Fruit fly (Drosophila melanogaster) whole organism, embryonic: ENCODE results near the gene Elp6.

Source experiments
- Abd-B ChIP-seq: fragments of 200-800 bp; sonication (Bioruptor generic); optimal IDR thresholded peaks from 2 replicates; lab custom pipeline; 2018; ENCODE audit warnings: missing biosample characterization, mild to moderate bottlenecking, missing genetic modification characterization, moderate library complexity
- B-H1 ChIP-seq: fragments of 200-800 bp; sonication (Bioruptor generic); IDR thresholded peaks from 3 replicates; pipeline ENCODE4 v1.3.6; 2022; ENCODE audit warnings: missing biosample characterization, missing genetic modification characterization
- CG10654 ChIP-seq: fragments of 200-800 bp; sonication (Bioruptor generic); optimal IDR thresholded peaks from 2 replicates; lab custom pipeline; 2016; ENCODE audit warnings: missing biosample characterization, missing genetic modification characterization
- CG11695 ChIP-seq: fragments of 200-800 bp; sonication (Bioruptor generic); IDR thresholded peaks from 3 replicates; pipeline ENCODE4 v1.3.6; 2022; ENCODE audit warnings: missing biosample characterization, missing genetic modification characterization
- CG11723 ChIP-seq: fragments of 200-800 bp; sonication (Bioruptor generic); optimal IDR thresholded peaks from 2 replicates; lab custom pipeline; 2017; ENCODE audit warnings: missing biosample characterization, mild to moderate bottlenecking, missing genetic modification characterization
- CG12236 ChIP-seq: fragments of 200-800 bp; sonication (Bioruptor generic); optimal IDR thresholded peaks from 2 replicates; lab custom pipeline; 2016; ENCODE audit warnings: missing biosample characterization, missing genetic modification characterization
- CG12391 ChIP-seq: fragments of 200-800 bp; sonication (Bioruptor generic); optimal IDR thresholded peaks from 3 replicates; lab custom pipeline; 2018; ENCODE audit warnings: missing biosample characterization, mild to moderate bottlenecking, missing genetic modification characterization, moderate library complexity
- CG12744 ChIP-seq: fragments of 200-800 bp; sonication (Bioruptor generic); optimal IDR thresholded peaks from 2 replicates; lab custom pipeline; 2016; ENCODE audit warnings: missing biosample characterization, missing genetic modification characterization
- CG12769 ChIP-seq: fragments of 200-800 bp; sonication (Bioruptor generic); optimal IDR thresholded peaks from 2 replicates; lab custom pipeline; 2019; ENCODE audit warnings: missing biosample characterization, mild to moderate bottlenecking, missing genetic modification characterization, moderate library complexity
- CG17612 ChIP-seq: fragments of 200-800 bp; sonication (Bioruptor generic); IDR thresholded peaks from 2 replicates; pipeline ENCODE4 v1.3.6; 2022; ENCODE audit warnings: missing biosample characterization, missing genetic modification characterization
- CG17802 ChIP-seq: fragments of 200-800 bp; sonication (Bioruptor generic); optimal IDR thresholded peaks from 2 replicates; lab custom pipeline; 2018; ENCODE audit warnings: missing biosample characterization, mild to moderate bottlenecking, missing genetic modification characterization, moderate library complexity
- CG4820 ChIP-seq: fragments of 200-800 bp; sonication (Bioruptor generic); optimal IDR thresholded peaks from 3 replicates; lab custom pipeline; 2016; ENCODE audit warnings: missing biosample characterization, missing genetic modification characterization
- CG9727 ChIP-seq: fragments of 200-800 bp; sonication (Bioruptor generic); optimal IDR thresholded peaks from 3 replicates; lab custom pipeline; 2017; ENCODE audit warnings: missing biosample characterization, mild to moderate bottlenecking, missing genetic modification characterization
- Dbx ChIP-seq: fragments of 200-800 bp; sonication (Bioruptor generic); IDR thresholded peaks from 3 replicates; pipeline ENCODE4 v1.3.6; 2022; ENCODE audit warnings: missing biosample characterization, missing genetic modification characterization
- Deaf1 ChIP-seq: fragments of 200-800 bp; optimal IDR thresholded peaks from 3 replicates; lab custom pipeline; 2019; ENCODE audit warnings: missing biosample characterization, mild to moderate bottlenecking, missing genetic modification characterization, moderate library complexity
- Dfd ChIP-seq, 2 experiments: fragments of >200 bp; optimal IDR thresholded peaks; 2 replicates each; lab custom pipeline; 2017; ENCODE audit warnings: missing biosample characterization in 2 of 2, missing genetic modification characterization in 2 of 2
- Eip74EF ChIP-seq, 2 experiments: fragments of 200-800 bp in 1 of 2; fragments of >200 bp in 1 of 2; sonication (Bioruptor generic) in 1 of 2; optimal IDR thresholded peaks; 2 replicates each; lab custom pipeline; 2017 to 2019; ENCODE audit warnings: missing biosample characterization in 2 of 2, missing genetic modification characterization in 2 of 2, mild to moderate bottlenecking in 1 of 2, moderate library complexity in 1 of 2
- Fer1 ChIP-seq: fragments of 200-800 bp; sonication (Bioruptor generic); optimal IDR thresholded peaks from 2 replicates; lab custom pipeline; 2017; ENCODE audit warnings: missing biosample characterization, mild to moderate bottlenecking, missing genetic modification characterization
- Fer2 ChIP-seq: fragments of 200-800 bp; sonication (Bioruptor generic); optimal IDR thresholded peaks from 2 replicates; lab custom pipeline; 2018; ENCODE audit warnings: missing biosample characterization, mild to moderate bottlenecking, missing genetic modification characterization, moderate library complexity
- Gsc ChIP-seq: fragments of 200-800 bp; sonication (Bioruptor generic); IDR thresholded peaks from 2 replicates; pipeline ENCODE4 v1.3.6; 2022; ENCODE audit warnings: missing biosample characterization, missing genetic modification characterization
- HHEX ChIP-seq: fragments of 200-800 bp; sonication (Bioruptor generic); optimal IDR thresholded peaks from 3 replicates; lab custom pipeline; 2017; ENCODE audit warnings: missing biosample characterization, mild to moderate bottlenecking, missing genetic modification characterization, missing genetic modification reagents
- Jarid2 ChIP-seq: fragments of 200-800 bp; sonication (Bioruptor generic); optimal IDR thresholded peaks from 3 replicates; lab custom pipeline; 2017; ENCODE audit warnings: mild to moderate bottlenecking, missing biosample characterization, missing genetic modification reagents, missing genetic modification characterization
- MBD-R2 ChIP-seq: fragments of 200-800 bp; sonication (Bioruptor generic); IDR thresholded peaks from 2 replicates; pipeline ENCODE4 v1.3.6; 2022; ENCODE audit warnings: missing biosample characterization, missing genetic modification characterization
- Nf-YA ChIP-seq: fragments of 200-800 bp; sonication (Bioruptor generic); IDR thresholded peaks from 2 replicates; pipeline ENCODE4 v1.3.6; 2022; ENCODE audit warnings: missing biosample characterization, missing genetic modification characterization
- Pdp1 ChIP-seq, 2 experiments: fragments of 200-800 bp; sonication (Bioruptor generic); optimal IDR thresholded peaks; 3 replicates each; lab custom pipeline; 2016; ENCODE audit warnings: missing biosample characterization in 2 of 2, missing genetic modification characterization in 2 of 2, mild to moderate bottlenecking in 1 of 2, moderate library complexity in 1 of 2
- Sox100B ChIP-seq: fragments of 200-800 bp; sonication (Bioruptor generic); optimal IDR thresholded peaks from 3 replicates; lab custom pipeline; 2018; ENCODE audit warnings: missing biosample characterization, mild to moderate bottlenecking, missing genetic modification characterization
- Sry-δ ChIP-seq: fragments of 200-800 bp; sonication (Bioruptor generic); optimal IDR thresholded peaks from 2 replicates; lab custom pipeline; 2016; ENCODE audit warnings: missing biosample characterization, missing genetic modification characterization
- ab ChIP-seq: fragments of 200-800 bp; sonication (Bioruptor generic); optimal IDR thresholded peaks from 2 replicates; lab custom pipeline; 2016; ENCODE audit warnings: missing biosample characterization, missing genetic modification characterization
- corto ChIP-seq: fragments of 200-800 bp; sonication (Bioruptor generic); optimal IDR thresholded peaks from 2 replicates; lab custom pipeline; 2016; ENCODE audit warnings: missing biosample characterization, mild to moderate bottlenecking, missing genetic modification characterization, moderate library complexity
- croc ChIP-seq: fragments of 200-800 bp; sonication (Bioruptor generic); conservative IDR thresholded peaks from 3 replicates; pipeline ENCODE4 v1.3.6; 2022; ENCODE audit warnings: missing biosample characterization, missing genetic modification characterization
- cwo ChIP-seq: fragments of 200-800 bp; sonication (Bioruptor generic); optimal IDR thresholded peaks from 3 replicates; lab custom pipeline; 2017; ENCODE audit warnings: missing biosample characterization, missing genetic modification characterization, mild to moderate bottlenecking, moderate library complexity, missing genetic modification reagents
- ems ChIP-seq: fragments of 200-800 bp; sonication (Bioruptor generic); optimal IDR thresholded peaks from 3 replicates; lab custom pipeline; 2016; ENCODE audit warnings: missing biosample characterization, missing genetic modification characterization
- ewg ChIP-seq: fragments of 200-800 bp; sonication (Bioruptor generic); optimal IDR thresholded peaks from 3 replicates; lab custom pipeline; 2017; ENCODE audit warnings: mild to moderate bottlenecking, missing biosample characterization, missing genetic modification reagents, missing genetic modification characterization
- pfk ChIP-seq: fragments of 200-800 bp; sonication (Bioruptor generic); optimal IDR thresholded peaks from 2 replicates; lab custom pipeline; 2018; ENCODE audit warnings: missing biosample characterization, mild to moderate bottlenecking, missing genetic modification characterization, moderate library complexity
- pho ChIP-seq: fragments of 200-800 bp; sonication (Bioruptor generic); optimal IDR thresholded peaks from 2 replicates; lab custom pipeline; 2016; ENCODE audit warnings: missing biosample characterization, missing genetic modification characterization
- pita ChIP-seq: fragments of 200-800 bp; sonication (Bioruptor generic); optimal IDR thresholded peaks from 2 replicates; lab custom pipeline; 2017; ENCODE audit warnings: missing biosample characterization, mild to moderate bottlenecking, missing genetic modification characterization
- pnt ChIP-seq: fragments of 200-800 bp; sonication (Bioruptor generic); optimal IDR thresholded peaks from 3 replicates; lab custom pipeline; 2016; ENCODE audit warnings: missing biosample characterization, missing genetic modification characterization
- ro ChIP-seq: fragments of 200-800 bp; sonication (Bioruptor generic); IDR thresholded peaks from 2 replicates; pipeline ENCODE4 v1.3.6; 2022; ENCODE audit warnings: missing biosample characterization, missing genetic modification characterization
- sens ChIP-seq: fragments of 200-800 bp; sonication (Bioruptor generic); peaks from one replicate; lab custom pipeline; 2016; ENCODE audit warnings: missing biosample characterization, missing genetic modification characterization
- seq ChIP-seq: fragments of 200-800 bp; sonication (Bioruptor generic); IDR thresholded peaks from 2 replicates; pipeline ENCODE4 v1.3.6; 2022; ENCODE audit warnings: missing biosample characterization, missing genetic modification characterization
- sna ChIP-seq: fragments of 200-800 bp; sonication (Bioruptor generic); IDR thresholded peaks from 2 replicates; pipeline ENCODE4 v1.3.6; 2022; ENCODE audit warnings: missing biosample characterization, missing genetic modification characterization; ENCODE audit not compliant: partially characterized antibody
- sr ChIP-seq: fragments of 200-800 bp; sonication (Bioruptor generic); IDR thresholded peaks from 3 replicates; pipeline ENCODE4 v1.3.6; 2022; ENCODE audit warnings: missing biosample characterization, missing genetic modification characterization
- tin ChIP-seq: fragments of 200-800 bp; sonication (Bioruptor generic); optimal IDR thresholded peaks from 3 replicates; lab custom pipeline; 2016; ENCODE audit warnings: missing biosample characterization, missing genetic modification characterization
- tll ChIP-seq, 2 experiments: fragments of 200-800 bp in 1 of 2; fragments of >200 bp in 1 of 2; sonication (Bioruptor generic) in 1 of 2; optimal IDR thresholded peaks; 2 replicates each; lab custom pipeline; 2017 to 2019; ENCODE audit warnings: missing biosample characterization in 2 of 2, missing genetic modification characterization in 2 of 2, mild to moderate bottlenecking in 1 of 2, moderate library complexity in 1 of 2
- trem ChIP-seq: fragments of 200-800 bp; optimal IDR thresholded peaks from 3 replicates; lab custom pipeline; 2019; ENCODE audit warnings: missing biosample characterization, mild to moderate bottlenecking, missing genetic modification characterization, moderate library complexity
- twi ChIP-seq: fragments of 200-800 bp; optimal IDR thresholded peaks from 2 replicates; lab custom pipeline; 2019; ENCODE audit warnings: missing biosample characterization, mild to moderate bottlenecking, missing genetic modification characterization, moderate library complexity
- z ChIP-seq: fragments of 200-800 bp; sonication (Bioruptor generic); IDR thresholded peaks from 3 replicates; pipeline ENCODE4 v1.3.6; 2022; ENCODE audit warnings: missing biosample characterization, missing genetic modification characterization

The Elp6 gene

DNA sequence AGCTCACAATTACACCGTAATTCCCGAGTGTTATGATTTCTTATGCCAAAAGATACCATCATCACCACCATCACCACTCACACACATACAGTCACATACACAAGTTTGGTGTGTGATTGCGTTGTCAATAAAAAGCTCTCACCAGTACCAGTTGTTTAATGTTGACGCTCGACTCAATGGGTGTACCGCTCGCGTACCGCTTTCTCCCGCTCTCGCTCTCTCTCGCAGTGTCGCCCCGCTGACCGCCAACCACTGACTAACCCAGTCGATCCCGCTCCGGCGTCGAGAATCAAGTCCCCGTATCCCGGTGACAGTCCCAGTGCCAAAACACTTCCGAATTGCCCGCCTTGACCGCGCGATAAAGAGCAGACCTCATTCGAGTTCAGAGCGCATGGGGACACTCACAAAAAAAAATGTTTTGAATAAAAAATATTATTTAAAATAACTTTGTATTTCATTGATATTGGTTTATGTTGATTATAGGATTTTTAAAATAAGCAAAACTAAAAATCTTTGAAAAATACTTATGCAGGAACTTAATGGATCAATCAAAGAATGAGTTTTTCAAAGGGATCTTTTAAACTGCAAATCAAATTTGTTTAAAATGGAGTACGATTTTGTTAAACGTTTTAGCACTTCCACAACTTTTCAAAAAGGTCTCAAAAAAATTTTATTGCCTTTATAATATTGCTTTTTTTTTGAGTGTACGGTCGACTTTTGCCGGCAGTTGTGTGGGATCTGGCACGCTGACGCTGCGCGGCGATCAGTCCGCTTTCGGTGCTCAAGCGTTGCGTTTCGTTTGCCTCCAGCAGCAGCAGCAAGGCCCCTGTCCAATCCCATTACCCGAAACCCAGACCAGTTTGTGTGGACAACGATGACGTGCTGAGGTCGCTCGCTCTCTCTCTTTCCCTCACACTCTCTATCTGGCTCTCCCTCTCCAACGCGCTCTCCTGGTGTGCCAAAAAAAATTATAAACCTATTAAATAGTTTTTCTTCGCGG lies 2.2 kb downstream of the Elp6 start, which contains the start of gene Dic1 (continued):
- peak; percentile 84 for TF ChIP-seq MBD-R2 (GFP tag; lab: Robert Waterston, UW)
- peak; percentile 97 for TF ChIP-seq cwo
- TF ChIP-seq Fer2 (tag; lab: Kevin White, UChicago): peak; percentile 95
- TF ChIP-seq CG11723 (GFP tag; lab: Kevin White, UChicago): peak; percentile 97
- TF ChIP-seq HHEX (GFP tag; lab: Kevin White, UChicago): peak; percentile 97
- TF ChIP-seq CG12236 (GFP tag; lab: Kevin White, UChicago): peak; percentile 77
- peak; percentile 82 for TF ChIP-seq ems (GFP tag; lab: Kevin White, UChicago)
- peak; percentile 29 for TF ChIP-seq pfk (GFP tag; lab: Kevin White, UChicago)
- peak; percentile 82 for TF ChIP-seq CG17802
- TF ChIP-seq Sry-δ (GFP tag; lab: Kevin White, UChicago): peak; percentile 46
- peak; percentile 99 for TF ChIP-seq Sox100B (GFP tag; lab: Kevin White, UChicago)
- peak; percentile 88 for TF ChIP-seq Jarid2 (GFP tag; lab: Kevin White, UChicago)
- TF ChIP-seq Dbx (GFP tag; lab: Robert Waterston, UW): peak; percentile 96
- peak; percentile 82 for TF ChIP-seq B-H1 (GFP tag; lab: Robert Waterston, UW)
- TF ChIP-seq ewg (GFP tag; lab: Kevin White, UChicago): peak; percentile 93
- TF ChIP-seq tll (GFP tag; optimal IDR thresholded peaks at IDR 0.05; lab: Kevin White, UChicago): peak in 1 of 2 experiments; percentile 64
- TF ChIP-seq Abd-B (GFP tag; lab: Kevin White, UChicago): peak; percentile 96
- TF ChIP-seq CG9727 (GFP tag; lab: Kevin White, UChicago): peak; percentile 99
- TF ChIP-seq CG11695 (GFP tag; lab: Robert Waterston, UW): peak; percentile 95
- TF ChIP-seq Dfd (GFP tag; optimal IDR thresholded peaks at IDR 0.05; lab: Kevin White, UChicago): peak in 1 of 2 experiments; percentile 35
- peak; percentile 83 to 93 for TF ChIP-seq Pdp1 (GFP tag; optimal IDR thresholded peaks at IDR 0.05; lab: Kevin White, UChicago)
- TF ChIP-seq Nf-YA: peak; percentile 85
- peak in 1 of 2 experiments; percentile 96 for TF ChIP-seq Eip74EF (GFP tag; optimal IDR thresholded peaks at IDR 0.05; lab: Kevin White, UChicago)
- peak; percentile 74 for TF ChIP-seq ro
- peak; percentile 86 for TF ChIP-seq CG12744 (GFP tag; lab: Kevin White, UChicago)
- TF ChIP-seq CG12391 (tag; lab: Kevin White, UChicago): peak; percentile 97
- peak; percentile 74; the same call in 1 of the 2 replicates for TF ChIP-seq Gsc
- TF ChIP-seq CG12769: peak; percentile 100
- TF ChIP-seq tin (GFP tag; lab: Kevin White, UChicago): peak; percentile 97
- TF ChIP-seq CG4820 (GFP tag; lab: Kevin White, UChicago): peak; percentile 97
- peak; percentile 84 for TF ChIP-seq ab
- 0 out of 2 replicates have a peak, but pooled peaks have one; percentile 36 for TF ChIP-seq sna
- peak; percentile 95 for TF ChIP-seq pho (GFP tag; lab: Kevin White, UChicago)
- peak; percentile 98 for TF ChIP-seq Fer1 (GFP tag; lab: Kevin White, UChicago)
- TF ChIP-seq seq (GFP tag; lab: Robert Waterston, UW): peak; percentile 91
- peak; percentile 77 for TF ChIP-seq CG17612 (GFP tag; lab: Robert Waterston, UW)
- TF ChIP-seq trem (tag; lab: Kevin White, UChicago): peak; percentile 92
- TF ChIP-seq CG10654 (GFP tag; lab: Kevin White, UChicago): peak; percentile 93
- peak; percentile 80 for TF ChIP-seq sr (GFP tag; lab: Robert Waterston, UW)
- peak; percentile 84 for TF ChIP-seq corto (GFP tag; lab: Kevin White, UChicago)
- peak; percentile 89 for TF ChIP-seq twi
- TF ChIP-seq z (GFP tag; lab: Robert Waterston, UW): no peak; the same call in 2 of the 3 replicates
- TF ChIP-seq pita (GFP tag; lab: Kevin White, UChicago): no peak
- TF ChIP-seq sens (GFP tag; lab: Kevin White, UChicago): peak; percentile 99
- peak; percentile 79 for TF ChIP-seq croc
- peak; percentile 88 for TF ChIP-seq pnt (GFP tag; lab: Kevin White, UChicago)
- peak; percentile 85 for TF ChIP-seq Deaf1 (tag; lab: Kevin White, UChicago)
